Fruit fly (Drosophila melanogaster): ENCODE measurements around the gene alpha-Man-Ib.

dm6 chr3R:29083459-29084457 lies 28.9 kb downstream of the alpha-Man-Ib start:
- TF ChIP-seq CG8478 (optimal IDR thresholded peaks at IDR 0.05) (no peak), CTCF (optimal IDR thresholded peaks at IDR 0.05) (no peak)

Data from S2 (cell line).